Worm (Caenorhabditis elegans): ENCODE results near the gene kmo-2.
A peak's percentile ranks its signal among the peaks of the same experiment; 100 is the strongest.

DNA sequence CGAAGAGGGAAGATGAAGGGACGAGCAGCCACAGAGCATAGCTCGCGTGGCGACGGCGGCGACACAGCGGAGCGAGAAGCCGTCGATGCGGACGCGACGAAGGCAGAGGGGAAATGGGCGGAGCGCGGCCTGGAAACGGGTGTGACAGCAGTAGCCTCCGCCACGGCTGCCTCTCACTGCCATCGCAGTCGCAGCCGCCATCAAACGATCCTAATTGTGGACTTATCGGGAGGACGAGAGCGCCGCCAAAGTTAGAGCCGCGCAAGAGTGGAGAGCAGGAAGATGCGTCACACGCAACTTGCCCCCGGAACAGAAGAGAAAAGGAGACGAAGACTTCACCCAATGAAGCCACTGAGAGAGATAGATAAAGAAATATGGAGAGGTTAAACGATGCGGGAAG, 44.1 kb downstream of the kmo-2 start:
- TF ChIP-seq ceh-36 (tag; optimal IDR thresholded peaks at IDR 0.05) (no peak), ama-1 (optimal IDR thresholded peaks at IDR 0.05) (no peak), F13C5.2 (tag; optimal IDR thresholded peaks at IDR 0.05) (no peak), hmbx-1 (tag; optimal IDR thresholded peaks at IDR 0.05) (no peak), tra-4 (tag; optimal IDR thresholded peaks at IDR 0.05) (no peak), hmg-4 (GFP tag; optimal IDR thresholded peaks at IDR 0.05) (no peak), ceh-13 (GFP tag; optimal IDR thresholded peaks at IDR 0.05) (no peak), tbx-37 (GFP tag; conservative IDR thresholded peaks at IDR 0.05) (no peak), tbx-11 (GFP tag; IDR thresholded peaks at IDR 0.05) (no peak), aly-1 (tag; optimal IDR thresholded peaks at IDR 0.05) (peak; percentile 62), flt-1 (GFP tag; IDR thresholded peaks at IDR 0.05) (no peak), B0310.2 (tag; optimal IDR thresholded peaks at IDR 0.05) (no peak), ets-7 (tag; optimal IDR thresholded peaks at IDR 0.05) (no peak)

Data from whole organism, early embryonic.